Worm (Caenorhabditis elegans): ENCODE results near the gene F48F5.8.

DNA sequence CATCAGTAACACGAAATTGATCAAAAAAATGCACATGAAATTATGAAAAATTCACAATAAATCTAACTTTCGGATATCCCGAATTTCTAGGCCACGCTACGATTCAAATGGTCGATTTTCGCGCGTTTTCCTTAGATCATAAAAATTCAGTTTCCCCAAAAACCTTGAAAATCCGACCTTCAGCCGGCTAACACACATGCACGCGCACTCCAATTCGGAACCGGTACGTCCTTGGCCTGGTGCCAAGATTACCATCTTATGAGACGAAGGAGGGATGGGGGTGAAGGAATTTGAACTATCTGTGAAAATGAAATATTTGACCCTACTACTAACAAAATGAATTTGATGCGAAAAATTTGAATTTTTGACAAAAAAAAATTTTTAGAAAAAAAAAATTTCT lies 2.4 kb upstream of the F48F5.8 start:
- TF ChIP-seq ceh-32 (tag; optimal IDR thresholded peaks at IDR 0.05; ENCODE audit: poor library complexity) (no peak), T26A8.4 (GFP tag; IDR thresholded peaks at IDR 0.05) (no peak), mdl-1 (tag; optimal IDR thresholded peaks at IDR 0.05) (no peak), lir-3 (tag; optimal IDR thresholded peaks at IDR 0.05) (no peak), ztf-11 (tag; optimal IDR thresholded peaks at IDR 0.05) (no peak), ama-1 (optimal IDR thresholded peaks at IDR 0.05) (no peak), snpc-1.2 (GFP tag; IDR thresholded peaks at IDR 0.05) (no peak), tra-1 (GFP tag; IDR thresholded peaks at IDR 0.05) (no peak), madf-9 (GFP tag; conservative IDR thresholded peaks at IDR 0.05) (no peak), unc-130 (GFP tag; optimal IDR thresholded peaks at IDR 0.05) (no peak), hlh-30 (tag; optimal IDR thresholded peaks at IDR 0.05; ENCODE audit: insufficient read depth) (no peak)

Measured in whole organism, L4 larva.